Fruit fly (Drosophila melanogaster): ENCODE data around the gene CG6664.
A peak's percentile ranks its signal among the peaks of the same experiment; 100 is the strongest.

Gene CG6664

dm6 chr3L:17012017-17012719 is 3.8 kb downstream of the CG6664 start, which contains the start of gene CG3764 (continued):
- TF ChIP-seq CG12219 (GFP tag; optimal IDR thresholded peaks at IDR 0.05), result peak; percentile 76
- TF ChIP-seq Scr (GFP tag; IDR thresholded peaks at IDR 0.05; ENCODE audit: partially characterized antibody), result peak; percentile 44; the same call in 1 of the 2 replicates
- TF ChIP-seq slbo (GFP tag; IDR thresholded peaks at IDR 0.05), result peak; percentile 60
- TF ChIP-seq ara (GFP tag; IDR thresholded peaks at IDR 0.05), result peak; percentile 73
- TF ChIP-seq CG1529 (GFP tag; optimal IDR thresholded peaks at IDR 0.05), result peak; percentile 77
- TF ChIP-seq CG11696 (GFP tag; IDR thresholded peaks at IDR 0.05), result 0 out of 2 replicates have a peak, but pooled peaks have one; percentile 6
- TF ChIP-seq CG15073 (GFP tag; optimal IDR thresholded peaks at IDR 0.05), result no peak
- peak; percentile 79 to 95 for TF ChIP-seq Trl (optimal IDR thresholded peaks at IDR 0.05)
- peak; percentile 79 for TF ChIP-seq Trl (GFP tag; optimal IDR thresholded peaks at IDR 0.05)
- TF ChIP-seq Eip74EF (GFP tag; optimal IDR thresholded peaks at IDR 0.05), result peak in 1 of 2 experiments; percentile 96
- peak; percentile 87 for TF ChIP-seq sqz (GFP tag; optimal IDR thresholded peaks at IDR 0.05)
- TF ChIP-seq CG5180 (GFP tag; optimal IDR thresholded peaks at IDR 0.05), result peak; percentile 73
- TF ChIP-seq Usf (GFP tag; optimal IDR thresholded peaks at IDR 0.05), result peak; percentile 34
- TF ChIP-seq vvl (GFP tag; IDR thresholded peaks at IDR 0.05), result peak; percentile 83
- peak; percentile 62 for TF ChIP-seq Abd-B (GFP tag; optimal IDR thresholded peaks at IDR 0.05)
- 0 out of 2 replicates have a peak, but pooled peaks have one; percentile 49 for TF ChIP-seq CG11247 (GFP tag; IDR thresholded peaks at IDR 0.05)
- 0 out of 2 replicates have a peak, but pooled peaks have one; percentile 6 for TF ChIP-seq NFAT (GFP tag; IDR thresholded peaks at IDR 0.05)
- TF ChIP-seq sob (GFP tag; IDR thresholded peaks at IDR 0.05), result peak; percentile 79
- peak; percentile 79 for TF ChIP-seq kah (GFP tag; optimal IDR thresholded peaks at IDR 0.05)
- TF ChIP-seq CG6854 (GFP tag; optimal IDR thresholded peaks at IDR 0.05), result peak; percentile 81
- no peak for TF ChIP-seq Dfd (GFP tag; optimal IDR thresholded peaks at IDR 0.05)
- peak; percentile 31; the same call in 1 of the 3 replicates for TF ChIP-seq knrl (GFP tag; IDR thresholded peaks at IDR 0.05; ENCODE audit: partially characterized antibody)
- peak; percentile 90 for TF ChIP-seq HmgZ (tag; optimal IDR thresholded peaks at IDR 0.05)
- peak; percentile 46 for TF ChIP-seq CG4360 (GFP tag; IDR thresholded peaks at IDR 0.05)
- peak; percentile 77 for TF ChIP-seq Meics (GFP tag; optimal IDR thresholded peaks at IDR 0.05)
- peak; percentile 52 for TF ChIP-seq Six4 (GFP tag; optimal IDR thresholded peaks at IDR 0.05)
- TF ChIP-seq H15 (GFP tag; IDR thresholded peaks at IDR 0.05), result peak; percentile 61; the same call in 1 of the 3 replicates
- TF ChIP-seq CG12071 (GFP tag; optimal IDR thresholded peaks at IDR 0.05), result peak; percentile 91
- TF ChIP-seq E2f2 (GFP tag; IDR thresholded peaks at IDR 0.05), result peak; percentile 84
- peak; percentile 57 for TF ChIP-seq tio (GFP tag; optimal IDR thresholded peaks at IDR 0.05)
- TF ChIP-seq disco-r (GFP tag; optimal IDR thresholded peaks at IDR 0.05), result peak; percentile 63
- TF ChIP-seq CG31365 (tag; optimal IDR thresholded peaks at IDR 0.05), result peak; percentile 76
- TF ChIP-seq Dp (GFP tag; optimal IDR thresholded peaks at IDR 0.05), result peak; percentile 77
- TF ChIP-seq dan (GFP tag; IDR thresholded peaks at IDR 0.05), result no peak
- peak; percentile 44 for TF ChIP-seq HLH54F (GFP tag; optimal IDR thresholded peaks at IDR 0.05)
- TF ChIP-seq Sox102F (GFP tag; optimal IDR thresholded peaks at IDR 0.05), result peak; percentile 46
- TF ChIP-seq Nf-YC (tag; optimal IDR thresholded peaks at IDR 0.05), result peak; percentile 78
- no peak for TF ChIP-seq Doc2 (GFP tag; IDR thresholded peaks at IDR 0.05)
- peak; percentile 95 for TF ChIP-seq CG34376 (GFP tag; optimal IDR thresholded peaks at IDR 0.05)
- peak; percentile 88 for TF ChIP-seq CG32767 (GFP tag; IDR thresholded peaks at IDR 0.05)
- peak; percentile 78 for TF ChIP-seq CG8924 (tag; optimal IDR thresholded peaks at IDR 0.05)
- TF ChIP-seq repo (GFP tag; optimal IDR thresholded peaks at IDR 0.05), result peak; percentile 81
- TF ChIP-seq lmd (GFP tag; IDR thresholded peaks at IDR 0.05), result peak; percentile 45; the same call in 1 of the 2 replicates
- TF ChIP-seq ranshi (GFP tag; IDR thresholded peaks at IDR 0.05), result peak; percentile 44; the same call in 1 of the 2 replicates
- TF ChIP-seq abd-A (tag; optimal IDR thresholded peaks at IDR 0.05), result no peak
- TF ChIP-seq rib (GFP tag; IDR thresholded peaks at IDR 0.05), result peak; percentile 94
- TF ChIP-seq CG12236 (GFP tag; optimal IDR thresholded peaks at IDR 0.05), result peak; percentile 68
- peak; percentile 88 for TF ChIP-seq MTF-1 (GFP tag; optimal IDR thresholded peaks at IDR 0.05; ENCODE audit: borderline replicate concordance)
- no peak for TF ChIP-seq dati (GFP tag; IDR thresholded peaks at IDR 0.05)
- no peak for TF ChIP-seq Lim3 (GFP tag; IDR thresholded peaks at IDR 0.05)
